Worm (Caenorhabditis elegans): Measurements from ENCODE around the gene F14H12.17.

- TF ChIP-seq unc-39 (tag; optimal IDR thresholded peaks at IDR 0.05) (no peak), nhr-77 (tag; optimal IDR thresholded peaks at IDR 0.05) (no peak), nhr-25 (tag; optimal IDR thresholded peaks at IDR 0.05; ENCODE audit: borderline replicate concordance, insufficient read depth) (no peak), nhr-41 (GFP tag; IDR thresholded peaks at IDR 0.05) (no peak), lin-13 (GFP tag; optimal IDR thresholded peaks at IDR 0.05) (no peak), ztf-11 (tag; optimal IDR thresholded peaks at IDR 0.05) (no peak), daf-8 (GFP tag; IDR thresholded peaks at IDR 0.05) (no peak), dve-1 (tag; optimal IDR thresholded peaks at IDR 0.05; ENCODE audit: insufficient read depth) (no peak), sdz-12 (GFP tag; optimal IDR thresholded peaks at IDR 0.05) (no peak), mxl-3 (GFP tag; optimal IDR thresholded peaks at IDR 0.05) (no peak)
Observed at ce11 chrX:4373123-4373522, 10.0 kb upstream of the F14H12.17 start, which contains the start of gene R160.6.
